Worm (Caenorhabditis elegans) whole organism, L2 larva: ENCODE data around the gene rpl-16.
A peak's percentile ranks its signal among the peaks of the same experiment; 100 is the strongest.

ENCODE experiments used
- C34F6.9 ChIP-seq: fragments of 150-350 bp; optimal IDR thresholded peaks from 2 replicates; lab custom pipeline; 2014; ENCODE audit warnings: missing biosample characterization, missing genetic modification characterization
- F13H6.1 ChIP-seq: sonication (generic microtip); optimal IDR thresholded peaks from 2 replicates; lab custom pipeline; 2016; ENCODE audit warnings: missing genetic modification characterization, missing compliant biosample characterization
- R02D3.7 ChIP-seq: fragments of 150-350 bp; optimal IDR thresholded peaks from 2 replicates; lab custom pipeline; 2014; ENCODE audit warnings: missing biosample characterization, missing genetic modification characterization
- Y55F3AM.14 ChIP-seq: fragments of 200-800 bp; sonication (Bioruptor generic); optimal IDR thresholded peaks from 2 replicates; lab custom pipeline; 2018; ENCODE audit warnings: mild to moderate bottlenecking, missing genetic modification characterization, missing compliant biosample characterization
- ZK546.5 ChIP-seq: sonication (generic microtip); optimal IDR thresholded peaks from 2 replicates; lab custom pipeline; 2017; ENCODE audit warnings: missing biosample characterization, missing genetic modification characterization
- alr-1 ChIP-seq: fragments of 150-350 bp; optimal IDR thresholded peaks from 2 replicates; lab custom pipeline; 2014; ENCODE audit warnings: missing biosample characterization, missing genetic modification characterization
- aly-2 ChIP-seq: fragments of 150-350 bp; optimal IDR thresholded peaks from 2 replicates; lab custom pipeline; 2014; ENCODE audit warnings: missing biosample characterization, missing genetic modification characterization
- ama-1 ChIP-seq: fragments of 150-350 bp; optimal IDR thresholded peaks from 2 replicates; lab custom pipeline; 2018; ENCODE audit warnings: inconsistent platforms
- blmp-1 ChIP-seq: sonication (generic microtip); optimal IDR thresholded peaks from 2 replicates; lab custom pipeline; 2017; ENCODE audit warnings: missing genetic modification characterization, mild to moderate bottlenecking, missing compliant biosample characterization, antibody characterized with exemption, moderate library complexity; ENCODE audit not compliant: insufficient read depth
- ceh-16 ChIP-seq: fragments of 150-350 bp; optimal IDR thresholded peaks from 2 replicates; lab custom pipeline; 2014; ENCODE audit warnings: missing biosample characterization, missing genetic modification characterization
- ceh-82 ChIP-seq: fragments of 150-350 bp; optimal IDR thresholded peaks from 2 replicates; lab custom pipeline; 2014; ENCODE audit warnings: missing biosample characterization, missing genetic modification characterization
- crh-2 ChIP-seq: sonication (generic microtip); optimal IDR thresholded peaks from 2 replicates; lab custom pipeline; 2017; ENCODE audit warnings: missing biosample characterization, missing genetic modification characterization
- dmd-4 ChIP-seq: sonication (generic microtip); optimal IDR thresholded peaks from 2 replicates; lab custom pipeline; 2017; ENCODE audit warnings: missing biosample characterization, missing genetic modification characterization
- egl-27 ChIP-seq: sonication (generic microtip); optimal IDR thresholded peaks from 3 replicates; lab custom pipeline; 2017; ENCODE audit warnings: missing biosample characterization, missing genetic modification reagents, missing genetic modification characterization
- elt-1 ChIP-seq: fragments of 150-350 bp; optimal IDR thresholded peaks from 2 replicates; lab custom pipeline; 2014; ENCODE audit warnings: missing biosample characterization, missing genetic modification characterization
- elt-3 ChIP-seq: sonication (generic microtip); optimal IDR thresholded peaks from 2 replicates; lab custom pipeline; 2017; ENCODE audit warnings: missing biosample characterization, missing genetic modification characterization
- fos-1 ChIP-seq: fragments of 150-350 bp; optimal IDR thresholded peaks from 2 replicates; lab custom pipeline; 2014; ENCODE audit warnings: missing biosample characterization, missing genetic modification characterization
- gmeb-1 ChIP-seq: fragments of 150-350 bp; optimal IDR thresholded peaks from 2 replicates; lab custom pipeline; 2014; ENCODE audit warnings: missing biosample characterization, missing genetic modification characterization
- lin-11 ChIP-seq: fragments of 150-350 bp; sonication (generic microtip); optimal IDR thresholded peaks from 2 replicates; lab custom pipeline; 2014; ENCODE audit warnings: missing biosample characterization, missing genetic modification characterization, inconsistent platforms, mixed read lengths
- lin-13 ChIP-seq: fragments of 150-350 bp; optimal IDR thresholded peaks from 2 replicates; lab custom pipeline; 2014; ENCODE audit warnings: missing biosample characterization, missing genetic modification reagents, missing genetic modification characterization
- lin-39 ChIP-seq: fragments of 150-350 bp; optimal IDR thresholded peaks from 2 replicates; lab custom pipeline; 2014; ENCODE audit warnings: missing biosample characterization, missing genetic modification reagents, missing genetic modification characterization
- lsy-2 ChIP-seq, 2 experiments: fragments of 150-350 bp in 1 of 2; sonication (generic microtip) in 1 of 2; optimal IDR thresholded peaks; 2 replicates each; lab custom pipeline; 2014 to 2017; ENCODE audit warnings: missing biosample characterization in 2 of 2, missing genetic modification characterization in 2 of 2
- mab-5 ChIP-seq: fragments of 150-350 bp; optimal IDR thresholded peaks from 2 replicates; lab custom pipeline; 2014; ENCODE audit warnings: missing biosample characterization, missing genetic modification characterization
- mbf-1 ChIP-seq: sonication (generic microtip); optimal IDR thresholded peaks from 2 replicates; lab custom pipeline; 2017; ENCODE audit warnings: missing biosample characterization, missing genetic modification characterization
- mdl-1 ChIP-seq, 2 experiments: fragments of 150-350 bp in 1 of 2; sonication (generic microtip) in 1 of 2; optimal IDR thresholded peaks; 2 replicates each; lab custom pipeline; 2017; ENCODE audit warnings: missing biosample characterization in 2 of 2, missing genetic modification characterization in 2 of 2
- nhr-10 ChIP-seq: sonication (generic microtip); optimal IDR thresholded peaks from 2 replicates; lab custom pipeline; 2017; ENCODE audit warnings: missing biosample characterization, missing genetic modification characterization
- nhr-11 ChIP-seq: fragments of 150-350 bp; optimal IDR thresholded peaks from 2 replicates; lab custom pipeline; 2014; ENCODE audit warnings: missing biosample characterization, missing genetic modification characterization
- nhr-12 ChIP-seq: fragments of 150-350 bp; optimal IDR thresholded peaks from 2 replicates; lab custom pipeline; 2014; ENCODE audit warnings: missing biosample characterization, missing genetic modification characterization
- nhr-129 ChIP-seq: fragments of 150-350 bp; optimal IDR thresholded peaks from 2 replicates; lab custom pipeline; 2014; ENCODE audit warnings: missing biosample characterization, missing genetic modification characterization
- nhr-21 ChIP-seq: fragments of 150-350 bp; optimal IDR thresholded peaks from 2 replicates; lab custom pipeline; 2014; ENCODE audit warnings: missing biosample characterization, missing genetic modification characterization
- nhr-23 ChIP-seq: fragments of 150-350 bp; optimal IDR thresholded peaks from 2 replicates; lab custom pipeline; 2014; ENCODE audit warnings: missing biosample characterization, missing genetic modification reagents, missing genetic modification characterization
- nhr-237 ChIP-seq: fragments of 150-350 bp; optimal IDR thresholded peaks from 2 replicates; lab custom pipeline; 2014; ENCODE audit warnings: missing biosample characterization, missing genetic modification characterization
- nhr-25 ChIP-seq: fragments of 150-350 bp; sonication (generic microtip); optimal IDR thresholded peaks from 3 replicates; lab custom pipeline; 2014; ENCODE audit warnings: missing biosample characterization, missing genetic modification characterization
- nhr-6 ChIP-seq: fragments of 150-350 bp; optimal IDR thresholded peaks from 2 replicates; lab custom pipeline; 2014; ENCODE audit warnings: missing biosample characterization, missing genetic modification characterization
- nhr-77 ChIP-seq: fragments of 150-350 bp; optimal IDR thresholded peaks from 2 replicates; lab custom pipeline; 2014; ENCODE audit warnings: missing biosample characterization, missing genetic modification characterization
- peb-1 ChIP-seq: fragments of 150-350 bp; optimal IDR thresholded peaks from 2 replicates; lab custom pipeline; 2014; ENCODE audit warnings: missing biosample characterization, missing genetic modification characterization
- sem-4 ChIP-seq: fragments of 150-350 bp; optimal IDR thresholded peaks from 2 replicates; lab custom pipeline; 2014; ENCODE audit warnings: missing biosample characterization, missing genetic modification reagents, missing genetic modification characterization
- skn-1 ChIP-seq: sonication (generic microtip); optimal IDR thresholded peaks from 2 replicates; lab custom pipeline; 2017; ENCODE audit warnings: missing biosample characterization, missing genetic modification characterization
- sma-3 ChIP-seq: sonication (generic microtip); optimal IDR thresholded peaks from 2 replicates; lab custom pipeline; 2016; ENCODE audit warnings: missing genetic modification reagents, missing genetic modification characterization, missing compliant biosample characterization
- sma-9 ChIP-seq, 2 experiments: fragments of 150-350 bp in 1 of 2; sonication (generic microtip) in 1 of 2; optimal IDR thresholded peaks; 2 replicates each; lab custom pipeline; 2014 to 2016; ENCODE audit warnings: missing genetic modification characterization in 2 of 2, mild to moderate bottlenecking in 1 of 2, missing biosample characterization in 1 of 2, missing compliant biosample characterization in 1 of 2, missing genetic modification reagents in 1 of 2, moderate library complexity in 1 of 2
- snpc-4 ChIP-seq: fragments of 150-350 bp; optimal IDR thresholded peaks from 2 replicates; lab custom pipeline; 2014; ENCODE audit warnings: missing biosample characterization, missing genetic modification characterization
- unc-39 ChIP-seq: fragments of 150-350 bp; optimal IDR thresholded peaks from 2 replicates; lab custom pipeline; 2014; ENCODE audit warnings: missing biosample characterization, missing genetic modification characterization
- unc-55 ChIP-seq: fragments of 150-350 bp; sonication (generic microtip); optimal IDR thresholded peaks from 3 replicates; lab custom pipeline; 2014; ENCODE audit warnings: missing biosample characterization, missing genetic modification reagents, missing genetic modification characterization
- unc-62 ChIP-seq: fragments of 150-350 bp; optimal IDR thresholded peaks from 2 replicates; lab custom pipeline; 2014; ENCODE audit warnings: missing biosample characterization, missing genetic modification reagents, missing genetic modification characterization
- zag-1 ChIP-seq: fragments of 150-350 bp; optimal IDR thresholded peaks from 2 replicates; lab custom pipeline; 2014; ENCODE audit warnings: missing biosample characterization, missing genetic modification characterization
- ztf-1 ChIP-seq: fragments of 200-800 bp; sonication (Bioruptor generic); conservative IDR thresholded peaks from 2 replicates; pipeline ENCODE4 v1.3.6; 2022; ENCODE audit warnings: missing genetic modification characterization, missing compliant biosample characterization
- ztf-11 ChIP-seq: sonication (generic microtip); optimal IDR thresholded peaks from 2 replicates; lab custom pipeline; 2017; ENCODE audit warnings: missing biosample characterization, missing genetic modification characterization
- ztf-4 ChIP-seq: fragments of 150-350 bp; optimal IDR thresholded peaks from 2 replicates; lab custom pipeline; 2014; ENCODE audit warnings: missing biosample characterization, missing genetic modification characterization

rpl-16 gene

ce11 chrIII:3541093-3541492 lies 37.7 kb upstream of the rpl-16 start:
- TF ChIP-seq fos-1 (tag; lab: Kevin White, UChicago) (no peak), nhr-237 (tag; lab: Kevin White, UChicago) (no peak), snpc-4 (tag; lab: Kevin White, UChicago) (no peak), ceh-16 (tag; lab: Kevin White, UChicago) (no peak), peb-1 (no peak), sma-9 (GFP tag; optimal IDR thresholded peaks at IDR 0.05; lab: Kevin White, UChicago) (no peak), sma-9 (tag; optimal IDR thresholded peaks at IDR 0.05; lab: Kevin White, UChicago) (no peak), nhr-23 (tag; lab: Kevin White, UChicago) (no peak), unc-55 (GFP tag; lab: Kevin White, UChicago) (no peak), dmd-4 (tag; lab: Kevin White, UChicago) (no peak)
- TF ChIP-seq, all 48 proteins: peak for 0

DNA sequence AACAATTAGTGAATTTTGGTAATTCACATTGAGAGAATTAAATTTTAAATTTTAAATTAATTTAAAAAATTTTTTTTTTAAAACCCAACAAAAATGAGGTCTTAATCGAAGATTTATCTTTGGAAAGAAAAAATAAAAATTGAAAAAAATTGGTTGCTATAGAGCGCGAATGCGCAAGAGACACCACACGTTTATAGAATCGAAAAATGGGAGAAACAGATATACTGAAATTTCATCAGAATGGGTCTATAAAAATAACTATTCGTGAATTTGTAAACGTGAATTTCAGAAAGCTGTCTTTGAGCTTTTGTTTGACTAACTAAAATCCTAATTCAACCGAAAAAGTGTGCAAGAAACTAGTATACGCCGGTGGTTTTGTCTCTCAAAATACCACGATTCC lies 37.0 kb upstream of the rpl-16 start:
- TF ChIP-seq nhr-129 (peak; percentile 23), fos-1 (tag; lab: Kevin White, UChicago) (peak; percentile 47), peb-1 (no peak), Y55F3AM.14 (no peak), unc-39 (tag; lab: Kevin White, UChicago) (no peak), ama-1 (lab: Kevin White, UChicago) (no peak), nhr-6 (no peak), gmeb-1 (tag; lab: Kevin White, UChicago) (peak; percentile 55), nhr-12 (no peak), crh-2 (peak; percentile 37), nhr-77 (tag; lab: Kevin White, UChicago) (no peak), lsy-2 (tag; optimal IDR thresholded peaks at IDR 0.05; lab: Kevin White, UChicago) (peak; percentile 14 to 77), nhr-23 (tag; lab: Kevin White, UChicago) (no peak), skn-1 (tag; lab: Kevin White, UChicago) (no peak), elt-1 (tag; lab: Kevin White, UChicago) (no peak), nhr-237 (tag; lab: Kevin White, UChicago) (no peak), ztf-4 (no peak), F13H6.1 (tag; lab: Kevin White, UChicago) (peak; percentile 8), aly-2 (tag; lab: Kevin White, UChicago) (no peak), mdl-1 (tag; optimal IDR thresholded peaks at IDR 0.05; lab: Kevin White, UChicago) (no peak), sma-9 (GFP tag; optimal IDR thresholded peaks at IDR 0.05; lab: Kevin White, UChicago) (peak; percentile 34), sma-9 (tag; optimal IDR thresholded peaks at IDR 0.05; lab: Kevin White, UChicago) (no peak), snpc-4 (tag; lab: Kevin White, UChicago) (no peak), sma-3 (GFP tag; lab: Kevin White, UChicago) (peak; percentile 78), alr-1 (tag; lab: Kevin White, UChicago) (no peak), ceh-82 (tag; lab: Kevin White, UChicago) (no peak), dmd-4 (tag; lab: Kevin White, UChicago) (no peak), ceh-16 (tag; lab: Kevin White, UChicago) (no peak), R02D3.7 (no peak), nhr-21 (peak; percentile 17), blmp-1 (no peak), unc-62 (GFP tag; lab: Kevin White, UChicago) (no peak), zag-1 (tag; lab: Kevin White, UChicago) (no peak), nhr-11 (no peak), C34F6.9 (tag; lab: Kevin White, UChicago) (peak; percentile 84), lin-39 (tag; lab: Kevin White, UChicago) (no peak), lin-11 (no peak), ztf-1 (GFP tag; lab: Robert Waterston, UW) (no peak), egl-27 (no peak), nhr-25 (tag; lab: Kevin White, UChicago) (no peak), lin-13 (GFP tag; lab: Kevin White, UChicago) (peak; percentile 68), elt-3 (no peak), sem-4 (tag; lab: Kevin White, UChicago) (no peak), ZK546.5 (tag; lab: Kevin White, UChicago) (no peak), ztf-11 (tag; lab: Kevin White, UChicago) (no peak), mbf-1 (no peak), nhr-10 (no peak), mab-5 (tag; lab: Kevin White, UChicago) (no peak), unc-55 (GFP tag; lab: Kevin White, UChicago) (peak; percentile 83)
